Worm (Caenorhabditis elegans) whole organism, young adult: ENCODE data around the gene M163.8.

Experiments used
- B0019.2 ChIP-seq: fragments of 200-800 bp; sonication (Bioruptor generic); conservative IDR thresholded peaks from 2 replicates; pipeline ENCODE4 v1.3.6; 2022; ENCODE audit warnings: missing genetic modification reagents, missing genetic modification characterization, missing compliant biosample characterization
- D2030.7 ChIP-seq: fragments of 200-800 bp; sonication (Bioruptor generic); IDR thresholded peaks from 2 replicates; pipeline ENCODE4 v1.3.6; 2022; ENCODE audit warnings: missing genetic modification reagents, missing genetic modification characterization, missing compliant biosample characterization
- F22D6.2 ChIP-seq: sonication (generic microtip); optimal IDR thresholded peaks from 2 replicates; lab custom pipeline; 2016; ENCODE audit warnings: mild to moderate bottlenecking, missing genetic modification characterization, missing compliant biosample characterization
- Y79H2A.3 ChIP-seq: fragments of 200-800 bp; sonication (Bioruptor generic); conservative IDR thresholded peaks from 2 replicates; pipeline ENCODE4 v1.3.6; 2022; ENCODE audit warnings: missing genetic modification reagents, missing genetic modification characterization, missing compliant biosample characterization
- ZK185.1 ChIP-seq: sonication (generic microtip); optimal IDR thresholded peaks from 2 replicates; lab custom pipeline; 2016; ENCODE audit warnings: mild to moderate bottlenecking, missing genetic modification characterization, missing compliant biosample characterization; ENCODE audit not compliant: poor library complexity, severe bottlenecking
- aptf-3 ChIP-seq: fragments of 200-800 bp; sonication (Bioruptor generic); IDR thresholded peaks from 2 replicates; pipeline ENCODE4 v1.3.6; 2022; ENCODE audit warnings: missing genetic modification characterization, missing compliant biosample characterization
- atf-7 ChIP-seq: sonication (generic microtip); optimal IDR thresholded peaks from 2 replicates; lab custom pipeline; 2017; ENCODE audit warnings: mild to moderate bottlenecking, missing genetic modification characterization, missing compliant biosample characterization
- cebp-1 ChIP-seq, 2 experiments: fragments of 200-800 bp in 1 of 2; sonication (Bioruptor generic) in 1 of 2; sonication (generic microtip) in 1 of 2; IDR thresholded peaks in 1 of 2; optimal IDR thresholded peaks in 1 of 2; 2 replicates each; pipeline versions ENCODE4 v1.3.6 to Lab custom; 2017 to 2022; ENCODE audit warnings: missing compliant biosample characterization in 2 of 2, missing genetic modification characterization in 2 of 2, mild to moderate bottlenecking in 1 of 2, missing genetic modification reagents in 1 of 2, moderate library complexity in 1 of 2
- ceh-79 ChIP-seq: sonication (generic microtip); optimal IDR thresholded peaks from 2 replicates; lab custom pipeline; 2017; ENCODE audit warnings: mild to moderate bottlenecking, missing genetic modification characterization, missing compliant biosample characterization
- ceh-91 ChIP-seq: fragments of 200-800 bp; sonication (Bioruptor generic); IDR thresholded peaks from 2 replicates; pipeline ENCODE4 v1.3.6; 2022; ENCODE audit warnings: missing genetic modification reagents, missing genetic modification characterization, missing compliant biosample characterization
- dpff-1 ChIP-seq: sonication (generic microtip); optimal IDR thresholded peaks from 2 replicates; lab custom pipeline; 2017; ENCODE audit warnings: mild to moderate bottlenecking, missing genetic modification characterization, missing compliant biosample characterization
- ekl-4 ChIP-seq: fragments of 200-800 bp; sonication (Bioruptor generic); IDR thresholded peaks from 2 replicates; pipeline ENCODE4 v1.3.6; 2022; ENCODE audit warnings: missing genetic modification reagents, missing genetic modification characterization, missing compliant biosample characterization
- hlh-26 ChIP-seq: fragments of 200-800 bp; sonication (Bioruptor generic); conservative IDR thresholded peaks from 2 replicates; pipeline ENCODE4 v1.3.6; 2022; ENCODE audit warnings: missing genetic modification reagents, missing genetic modification characterization, missing compliant biosample characterization
- hmg-1.2 ChIP-seq: fragments of 200-800 bp; sonication (Bioruptor generic); IDR thresholded peaks from 2 replicates; pipeline ENCODE4 v1.3.6; 2022; ENCODE audit warnings: missing genetic modification reagents, missing genetic modification characterization, missing compliant biosample characterization
- lin-35 ChIP-seq, 3 experiments: fragments of 150-350 bp in 2 of 3; sonication (generic microtip) in 1 of 3; optimal IDR thresholded peaks; 2 replicates each; lab custom pipeline; 2014 to 2018; ENCODE audit warnings: missing biosample characterization in 3 of 3, missing genetic modification characterization in 3 of 3, missing genetic modification reagents in 3 of 3
- lin-40 ChIP-seq: sonication (generic microtip); optimal IDR thresholded peaks from 2 replicates; lab custom pipeline; 2016; ENCODE audit warnings: missing genetic modification characterization, mild to moderate bottlenecking, missing compliant biosample characterization, missing genotype, missing genetic modification reagents
- lin-54 ChIP-seq: fragments of 200-800 bp; sonication (Bioruptor generic); optimal IDR thresholded peaks from 2 replicates; lab custom pipeline; 2018; ENCODE audit warnings: mild to moderate bottlenecking, missing genetic modification characterization, missing compliant biosample characterization
- lir-1 ChIP-seq: fragments of 200-800 bp; sonication (Bioruptor generic); conservative IDR thresholded peaks from 2 replicates; pipeline ENCODE4 v1.3.6; 2022; ENCODE audit warnings: missing genetic modification reagents, missing genetic modification characterization, missing compliant biosample characterization
- lsy-27 ChIP-seq: sonication (generic microtip); optimal IDR thresholded peaks from 2 replicates; lab custom pipeline; 2017; ENCODE audit warnings: missing genetic modification characterization, mild to moderate bottlenecking, missing compliant biosample characterization, antibody characterized with exemption, missing genotype, borderline replicate concordance; ENCODE audit not compliant: insufficient read depth
- mcd-1 ChIP-seq: fragments of 200-800 bp; sonication (Bioruptor generic); IDR thresholded peaks from 2 replicates; pipeline ENCODE4 v1.3.6; 2022; ENCODE audit warnings: missing genetic modification reagents, missing genetic modification characterization, missing compliant biosample characterization
- mes-4 ChIP-seq: sonication (generic microtip); optimal IDR thresholded peaks from 2 replicates; lab custom pipeline; 2016; ENCODE audit warnings: missing genotype, missing genetic modification characterization, missing compliant biosample characterization
- nhr-90 ChIP-seq: sonication (generic microtip); optimal IDR thresholded peaks from 2 replicates; lab custom pipeline; 2016; ENCODE audit warnings: missing genotype, mild to moderate bottlenecking, missing genetic modification characterization, missing compliant biosample characterization
- pbrm-1 ChIP-seq: fragments of 200-800 bp; sonication (Bioruptor generic); IDR thresholded peaks from 2 replicates; pipeline ENCODE4 v1.3.6; 2022; ENCODE audit warnings: missing genetic modification reagents, missing genetic modification characterization, missing compliant biosample characterization
- rpc-1 ChIP-seq, 2 experiments: fragments of 150-350 bp in 1 of 2; sonication (generic microtip) in 1 of 2; optimal IDR thresholded peaks; 2 replicates each; lab custom pipeline; 2014 to 2018; ENCODE audit warnings: missing biosample characterization in 1 of 2, missing genetic modification characterization in 1 of 2, missing genetic modification reagents in 1 of 2, missing genotype in 1 of 2
- snpc-1.1 ChIP-seq: sonication (generic microtip); optimal IDR thresholded peaks from 2 replicates; lab custom pipeline; 2017; ENCODE audit warnings: missing genetic modification characterization, mild to moderate bottlenecking, missing compliant biosample characterization, antibody characterized with exemption, moderate library complexity, missing genotype, missing genetic modification reagents; ENCODE audit not compliant: insufficient read depth
- snpc-3.4 ChIP-seq: sonication (generic microtip); optimal IDR thresholded peaks from 2 replicates; lab custom pipeline; 2017; ENCODE audit warnings: missing genetic modification characterization, mild to moderate bottlenecking, missing compliant biosample characterization, antibody characterized with exemption, moderate library complexity, missing genotype, missing genetic modification reagents
- snpc-4 ChIP-seq, 5 experiments: fragments of 150-350 bp in 1 of 5; sonication (generic microtip) in 4 of 5; optimal IDR thresholded peaks; 2 replicates each; lab custom pipeline; 2014 to 2018; ENCODE audit warnings: missing genetic modification characterization in 5 of 5, missing biosample characterization in 3 of 5, antibody characterized with exemption in 2 of 5, mild to moderate bottlenecking in 2 of 5, missing compliant biosample characterization in 2 of 5, missing genotype in 2 of 5, moderate library complexity in 2 of 5, missing genetic modification reagents in 1 of 5
- tbp1 ChIP-seq: fragments of 200-800 bp; sonication (Bioruptor generic); optimal IDR thresholded peaks from 2 replicates; lab custom pipeline; 2018; ENCODE audit warnings: mild to moderate bottlenecking, missing genetic modification characterization, missing compliant biosample characterization
- tbx-9 ChIP-seq: sonication (generic microtip); optimal IDR thresholded peaks from 2 replicates; lab custom pipeline; 2016; ENCODE audit warnings: borderline replicate concordance, missing genetic modification characterization, inconsistent platforms, missing compliant biosample characterization
- unc-130 ChIP-seq: sonication (generic microtip); optimal IDR thresholded peaks from 2 replicates; lab custom pipeline; 2016; ENCODE audit warnings: missing genetic modification reagents, missing genetic modification characterization, missing compliant biosample characterization
- unc-62 ChIP-seq: fragments of 150-350 bp; optimal IDR thresholded peaks from 2 replicates; lab custom pipeline; 2014; ENCODE audit warnings: missing biosample characterization, missing genetic modification reagents, missing genetic modification characterization
- xnd-1 ChIP-seq: sonication (generic microtip); optimal IDR thresholded peaks from 2 replicates; lab custom pipeline; 2016; ENCODE audit warnings: missing genotype, missing genetic modification reagents, missing genetic modification characterization, missing compliant biosample characterization
- ztf-22 ChIP-seq: fragments of 200-800 bp; sonication (Bioruptor generic); optimal IDR thresholded peaks from 2 replicates; lab custom pipeline; 2018; ENCODE audit warnings: mild to moderate bottlenecking, missing genetic modification characterization, moderate library complexity, missing compliant biosample characterization
- ztf-25 ChIP-seq: fragments of 200-800 bp; sonication (Bioruptor generic); IDR thresholded peaks from 2 replicates; pipeline ENCODE4 v1.3.6; 2022; ENCODE audit warnings: missing genetic modification reagents, missing genetic modification characterization, missing compliant biosample characterization

M163.8 gene

DNA sequence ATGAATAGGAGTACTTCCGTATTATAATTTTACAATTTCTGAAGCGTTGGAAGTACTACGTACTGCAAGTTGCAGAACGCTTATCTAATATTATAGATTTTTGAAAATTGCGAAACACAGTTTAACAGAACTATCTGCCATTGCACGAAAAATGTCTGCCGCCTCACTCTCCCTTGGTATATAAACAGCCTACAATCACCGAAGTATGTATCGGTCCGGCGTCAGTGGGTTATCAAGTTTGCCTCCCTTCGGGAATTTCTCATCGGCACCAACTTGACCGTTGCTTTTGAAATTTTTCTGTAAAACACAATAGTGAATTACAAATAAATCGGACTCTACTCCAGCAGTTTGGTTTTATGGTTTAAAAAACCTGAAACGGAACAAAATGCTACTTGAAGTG is 7.6 kb upstream of the M163.8 start (continued):
- no peak for TF ChIP-seq ceh-79 (tag; lab: Kevin White, UChicago)
- TF ChIP-seq ekl-4 (GFP tag; lab: Robert Waterston, UW) = no peak
- no peak for TF ChIP-seq unc-62 (GFP tag; lab: Kevin White, UChicago)
- TF ChIP-seq rpc-1 (optimal IDR thresholded peaks at IDR 0.05; lab: Kevin White, UChicago) = peak; percentile 49
- peak; percentile 33 for TF ChIP-seq rpc-1 (tag; optimal IDR thresholded peaks at IDR 0.05; lab: Kevin White, UChicago)
- TF ChIP-seq mcd-1 (GFP tag; lab: Robert Waterston, UW) = peak; percentile 15; the same call in 1 of the 2 replicates
- TF ChIP-seq ztf-22 (GFP tag; lab: Kevin White, UChicago) = no peak
- TF ChIP-seq ceh-91 (GFP tag; lab: Robert Waterston, UW) = no peak
- no peak for TF ChIP-seq nhr-90
- TF ChIP-seq unc-130 (GFP tag; lab: Kevin White, UChicago) = no peak
- no peak for TF ChIP-seq aptf-3
- no peak for TF ChIP-seq F22D6.2 (tag; lab: Kevin White, UChicago)
- TF ChIP-seq ZK185.1 (tag; lab: Kevin White, UChicago) = peak; percentile 38
- no peak for TF ChIP-seq lsy-27 (tag; lab: Kevin White, UChicago)
- no peak for TF ChIP-seq dpff-1 (tag; lab: Kevin White, UChicago)
- no peak for TF ChIP-seq tbx-9 (tag; lab: Kevin White, UChicago)
- TF ChIP-seq lir-1 (GFP tag; lab: Robert Waterston, UW) = no peak
- no peak for TF ChIP-seq B0019.2 (GFP tag; lab: Robert Waterston, UW)
- TF ChIP-seq snpc-4 (GFP tag; optimal IDR thresholded peaks at IDR 0.05; lab: Kevin White, UChicago) = peak; percentile 56
- TF ChIP-seq snpc-4 (tag; optimal IDR thresholded peaks at IDR 0.05; lab: Kevin White, UChicago) = peak; percentile 90 to 98 (median 96)
- TF ChIP-seq lin-54 (GFP tag; lab: Kevin White, UChicago) = no peak
- TF ChIP-seq xnd-1 (tag; lab: Kevin White, UChicago) = no peak

DNA sequence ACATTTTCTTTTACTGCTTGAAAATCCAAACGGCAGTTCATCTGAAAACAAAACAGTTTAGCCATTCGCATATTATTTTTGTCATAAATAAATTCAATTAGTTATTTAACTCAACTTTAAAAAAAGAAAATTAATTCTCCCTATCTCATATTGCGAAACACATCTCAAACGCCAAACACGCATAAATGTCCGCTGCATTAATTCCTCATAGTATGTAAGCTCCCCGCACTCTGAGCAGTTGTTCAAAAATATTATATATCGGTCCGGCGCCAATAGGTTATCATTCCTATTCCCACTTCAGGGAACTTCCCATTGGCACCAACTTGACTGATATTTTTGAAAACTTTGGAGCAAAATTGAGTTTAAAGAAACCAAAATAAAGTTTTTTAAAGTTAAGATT is 6.7 kb upstream of the M163.8 start:
- peak; percentile 85 for TF ChIP-seq snpc-1.1 (tag; lab: Kevin White, UChicago)
- TF ChIP-seq atf-7 = no peak
- peak; percentile 96 for TF ChIP-seq snpc-4 (GFP tag; optimal IDR thresholded peaks at IDR 0.05; lab: Kevin White, UChicago)
- peak; percentile 92 to 98 (median 97) for TF ChIP-seq snpc-4 (tag; optimal IDR thresholded peaks at IDR 0.05; lab: Kevin White, UChicago)
- peak; percentile 60 for TF ChIP-seq snpc-3.4
- TF ChIP-seq hmg-1.2 = peak; percentile 10; the same call in 1 of the 2 replicates
- TF ChIP-seq ztf-25 (GFP tag; lab: Robert Waterston, UW) = 0 out of 2 replicates have a peak, but pooled peaks have one; percentile 16
- TF ChIP-seq mes-4 = no peak
- peak; percentile 43 for TF ChIP-seq tbp1 (GFP tag; lab: Kevin White, UChicago)
- TF ChIP-seq hlh-26 = no peak
- peak; percentile 22 for TF ChIP-seq lin-40 (tag; lab: Kevin White, UChicago)
- no peak for TF ChIP-seq pbrm-1
- TF ChIP-seq D2030.7 = no peak; the same call in 1 of the 2 replicates
- TF ChIP-seq Y79H2A.3 (GFP tag; lab: Robert Waterston, UW) = no peak
- peak; percentile 61; the same call in 1 of the 2 replicates for TF ChIP-seq cebp-1 (GFP tag; IDR thresholded peaks at IDR 0.05; lab: Robert Waterston, UW)
- TF ChIP-seq cebp-1 (tag; optimal IDR thresholded peaks at IDR 0.05; lab: Kevin White, UChicago) = peak; percentile 93
- TF ChIP-seq lin-35 (GFP tag; optimal IDR thresholded peaks at IDR 0.05; lab: Kevin White, UChicago) = peak in 1 of 3 experiments; percentile 19
